Fruit fly (Drosophila melanogaster) Kc167 (cell line): ENCODE data around the gene Sirt7.

Experiments
- Myc ChIP-seq: fragments of >200 bp; optimal IDR thresholded peaks from 2 replicates; lab custom pipeline; 2017; ENCODE audit warnings: missing external identifiers
- Sin3A ChIP-seq: fragments of >200 bp; optimal IDR thresholded peaks from 2 replicates; lab custom pipeline; 2018; ENCODE audit warnings: missing external identifiers
- h ChIP-seq: fragments of >200 bp; optimal IDR thresholded peaks from 3 replicates; lab custom pipeline; 2018; ENCODE audit warnings: missing external identifiers
- insv ChIP-seq: fragments of >200 bp; optimal IDR thresholded peaks from 3 replicates; lab custom pipeline; 2018; ENCODE audit warnings: missing external identifiers
- psq ChIP-seq: fragments of >200 bp; optimal IDR thresholded peaks from 2 replicates; lab custom pipeline; 2017; ENCODE audit warnings: missing external identifiers
- ttk ChIP-seq: sonication (Bioruptor generic); optimal IDR thresholded peaks from 2 replicates; lab custom pipeline; 2017; ENCODE audit warnings: missing external identifiers

The Sirt7 gene

DNA sequence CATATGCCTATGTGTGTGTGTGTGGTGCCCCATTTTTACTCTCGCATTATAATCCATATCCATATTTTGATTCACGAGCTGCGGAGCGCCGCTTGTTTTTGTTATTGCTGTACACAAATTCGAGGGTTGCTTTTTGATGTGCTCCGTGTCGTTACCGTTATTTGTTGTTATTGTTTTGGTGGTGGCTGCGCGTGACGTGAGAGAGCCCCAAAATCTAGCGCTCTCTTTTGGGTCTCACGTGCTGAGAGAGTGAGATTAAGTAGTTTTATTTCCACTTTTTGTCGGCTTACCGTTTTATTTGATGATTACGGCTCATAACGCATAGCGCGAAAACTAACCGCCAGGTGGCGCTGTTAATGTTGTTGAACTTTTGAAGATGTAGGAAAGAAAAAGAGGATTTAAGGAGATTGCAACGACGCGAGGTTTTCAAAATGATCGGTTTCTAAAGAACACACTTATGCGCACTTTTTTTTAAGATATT is 31.6 kb downstream of the Sirt7 start:
- TF ChIP-seq h (lab: Kevin White, UChicago) (no peak), ttk (lab: Kevin White, UChicago) (no peak), psq (lab: Kevin White, UChicago) (no peak), Sin3A (lab: Kevin White, UChicago) (no peak), insv (lab: Kevin White, UChicago) (no peak), Myc (no peak)

DNA sequence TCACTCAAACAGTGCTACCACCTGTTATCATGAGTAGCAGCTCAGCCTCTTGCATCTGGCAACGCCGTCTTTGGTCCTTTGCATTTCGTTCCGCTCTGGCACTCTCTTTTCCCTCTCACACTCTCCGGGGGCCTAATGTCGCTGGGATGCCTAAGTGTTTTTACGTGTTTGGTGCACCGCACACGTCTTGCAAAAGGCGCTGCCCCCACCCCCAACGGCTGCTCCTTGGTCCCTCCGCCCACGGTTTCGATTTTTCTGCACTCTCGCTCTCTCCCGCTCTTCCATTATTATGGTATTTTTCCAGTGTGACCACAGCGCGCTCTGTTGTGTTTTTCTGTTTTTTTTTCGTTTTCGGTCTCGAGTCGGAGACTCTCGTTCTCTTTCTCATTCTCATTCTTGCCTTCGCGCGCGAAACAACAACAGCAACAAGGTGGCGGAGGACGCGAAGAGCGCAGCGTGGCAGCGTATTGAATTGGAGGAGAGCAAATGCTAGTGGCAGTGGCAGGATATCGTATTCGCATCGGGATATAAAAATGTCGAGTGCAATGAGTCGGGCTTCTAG is 32.3 kb downstream of the Sirt7 start:
- TF ChIP-seq Sin3A (lab: Kevin White, UChicago) (no peak), h (lab: Kevin White, UChicago) (no peak), insv (lab: Kevin White, UChicago) (no peak), ttk (lab: Kevin White, UChicago) (no peak), psq (lab: Kevin White, UChicago) (no peak), Myc (no peak)

- TF ChIP-seq Myc (no peak), Sin3A (lab: Kevin White, UChicago) (no peak), psq (lab: Kevin White, UChicago) (no peak), ttk (lab: Kevin White, UChicago) (no peak), h (lab: Kevin White, UChicago) (no peak), insv (lab: Kevin White, UChicago) (no peak)
Measured at dm6 chr3R:29088938-29089661, 33.4 kb downstream of the Sirt7 start.

- no peak for TF ChIP-seq Myc
- TF ChIP-seq psq (lab: Kevin White, UChicago): no peak
- TF ChIP-seq h (lab: Kevin White, UChicago): no peak
- TF ChIP-seq insv (lab: Kevin White, UChicago): no peak
- no peak for TF ChIP-seq Sin3A (lab: Kevin White, UChicago)
- no peak for TF ChIP-seq ttk (lab: Kevin White, UChicago)
Measured at dm6 chr3R:29089662-29090007, 33.9 kb downstream of the Sirt7 start.

dm6 chr3R:29091609-29092008 is 35.9 kb downstream of the Sirt7 start:
- TF ChIP-seq psq (lab: Kevin White, UChicago): no peak
- TF ChIP-seq Sin3A (lab: Kevin White, UChicago): no peak
- TF ChIP-seq ttk (lab: Kevin White, UChicago): no peak
- no peak for TF ChIP-seq insv (lab: Kevin White, UChicago)

DNA sequence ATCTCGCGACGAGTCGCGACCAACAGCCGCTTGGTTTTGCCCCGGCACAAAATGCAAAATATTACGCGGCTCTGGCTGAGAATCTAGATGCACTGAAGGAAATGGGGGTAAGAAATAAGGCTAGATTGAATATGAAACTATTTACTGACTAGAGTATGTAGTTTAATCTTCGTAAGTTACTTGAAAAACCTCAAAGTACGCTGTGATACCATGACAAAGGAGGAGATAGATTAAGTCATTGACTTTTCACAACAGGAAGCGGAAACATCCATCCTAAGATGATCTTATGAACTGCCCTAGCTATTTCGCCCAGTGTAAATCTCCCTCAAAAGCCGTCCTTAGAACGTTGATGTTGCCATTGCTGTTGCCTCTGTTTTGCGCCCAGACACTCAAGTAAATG is 38.4 kb downstream of the Sirt7 start:
- TF ChIP-seq psq (lab: Kevin White, UChicago): no peak
- TF ChIP-seq Myc: no peak
- no peak for TF ChIP-seq Sin3A (lab: Kevin White, UChicago)
- no peak for TF ChIP-seq h (lab: Kevin White, UChicago)
- TF ChIP-seq insv (lab: Kevin White, UChicago): no peak

dm6 chr3R:29095525-29095924 is 39.8 kb downstream of the Sirt7 start:
- TF ChIP-seq ttk (lab: Kevin White, UChicago) (no peak), h (lab: Kevin White, UChicago) (no peak), Sin3A (lab: Kevin White, UChicago) (no peak), insv (lab: Kevin White, UChicago) (no peak), psq (lab: Kevin White, UChicago) (no peak), Myc (no peak)

DNA sequence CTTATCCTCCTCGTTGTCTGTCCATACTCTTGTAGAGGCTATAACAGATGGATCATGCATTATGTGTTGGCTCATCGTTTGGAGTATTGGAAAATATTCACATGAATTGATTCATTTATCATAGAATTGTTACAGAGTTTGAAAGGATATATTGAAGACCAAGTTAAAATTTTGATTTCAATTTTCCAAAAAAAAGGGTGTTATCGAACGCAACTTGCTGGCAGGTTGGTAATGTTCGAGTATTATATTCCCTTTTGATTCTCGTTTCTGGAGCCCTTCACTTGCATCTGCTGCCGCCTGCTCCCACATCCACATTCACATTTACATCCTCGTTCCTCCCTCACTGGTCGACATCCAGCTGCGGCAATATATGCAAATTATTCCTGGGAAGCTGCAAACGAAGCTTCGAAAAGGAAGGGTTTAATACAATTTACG is 40.3 kb downstream of the Sirt7 start:
- TF ChIP-seq h (lab: Kevin White, UChicago) (no peak), insv (lab: Kevin White, UChicago) (no peak)

DNA sequence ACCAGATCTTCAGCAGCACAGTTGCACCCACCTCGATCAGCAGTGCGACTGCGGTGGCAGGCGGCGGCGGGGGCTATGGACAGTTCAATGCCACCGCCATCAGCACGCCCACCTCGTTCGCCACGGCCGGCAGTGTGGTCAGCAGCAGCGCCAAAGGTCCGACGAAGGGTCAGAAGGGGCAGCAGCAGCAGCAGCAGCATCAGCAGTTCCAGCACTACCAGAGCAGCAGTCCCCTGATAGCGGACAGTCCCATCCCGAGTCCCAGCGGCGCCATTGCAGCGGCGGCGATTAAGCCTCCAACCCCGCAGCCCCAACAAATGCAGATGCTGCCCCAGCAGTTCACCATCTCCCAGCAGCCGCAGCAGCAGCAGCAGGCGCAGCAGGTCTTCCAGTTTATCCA is 42.3 kb downstream of the Sirt7 start:
- TF ChIP-seq ttk (lab: Kevin White, UChicago) (no peak), h (lab: Kevin White, UChicago) (no peak), Sin3A (lab: Kevin White, UChicago) (no peak), psq (lab: Kevin White, UChicago) (no peak), Myc (no peak), insv (lab: Kevin White, UChicago) (no peak)

DNA sequence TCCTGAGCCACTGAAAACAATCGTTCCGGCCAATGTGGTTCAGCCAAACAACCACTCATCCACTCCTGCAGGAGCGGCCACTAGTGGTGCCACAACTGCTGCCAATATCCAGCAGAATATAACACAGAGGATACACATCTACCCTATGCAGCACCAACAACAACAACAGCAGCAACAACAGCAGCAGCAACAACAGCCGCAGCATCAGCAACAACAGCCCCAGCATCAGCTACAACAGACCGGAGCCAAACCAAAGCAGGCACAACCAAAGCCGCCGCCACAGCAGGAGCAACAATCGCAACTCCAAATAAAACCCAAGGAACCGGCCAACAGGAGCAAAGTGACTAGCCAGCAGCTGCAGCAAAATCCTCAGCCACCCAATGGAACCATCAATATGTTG is 47.5 kb downstream of the Sirt7 start:
- TF ChIP-seq ttk (lab: Kevin White, UChicago) (no peak), insv (lab: Kevin White, UChicago) (no peak), Myc (no peak), Sin3A (lab: Kevin White, UChicago) (no peak), psq (lab: Kevin White, UChicago) (no peak), h (lab: Kevin White, UChicago) (no peak)
